Worm (Caenorhabditis elegans): ENCODE data around the gene gcna-1.

Gene gcna-1

ce11 chrIII:5959049-5959448 is 49.8 kb downstream of the gcna-1 start:
- TF ChIP-seq lin-14 (GFP tag; optimal IDR thresholded peaks at IDR 0.05) (peak; percentile 11), ceh-90 (tag; optimal IDR thresholded peaks at IDR 0.05) (no peak), elt-2 (tag; optimal IDR thresholded peaks at IDR 0.05) (no peak), jun-1 (tag; optimal IDR thresholded peaks at IDR 0.05) (no peak), snpc-4 (tag; optimal IDR thresholded peaks at IDR 0.05) (no peak), lir-3 (tag; optimal IDR thresholded peaks at IDR 0.05; ENCODE audit: poor library complexity) (no peak), nhr-19 (GFP tag; conservative IDR thresholded peaks at IDR 0.05) (no peak), lin-13 (GFP tag; optimal IDR thresholded peaks at IDR 0.05) (no peak), nhr-77 (tag; optimal IDR thresholded peaks at IDR 0.05) (no peak), isw-1 (GFP tag; IDR thresholded peaks at IDR 0.05) (no peak), dpl-1 (GFP tag; optimal IDR thresholded peaks at IDR 0.05) (peak; percentile 1 to 76 (median 71)), fkh-10 (GFP tag; optimal IDR thresholded peaks at IDR 0.05) (no peak), rnt-1 (tag; optimal IDR thresholded peaks at IDR 0.05) (peak; percentile 39), nhr-28 (tag; optimal IDR thresholded peaks at IDR 0.05) (no peak), efl-1 (optimal IDR thresholded peaks at IDR 0.05) (peak; percentile 4 to 74), efl-1 (GFP tag; optimal IDR thresholded peaks at IDR 0.05 in 1 of 2) (peak; percentile 69 to 98), mef-2 (tag; optimal IDR thresholded peaks at IDR 0.05) (no peak), lin-15B (tag; optimal IDR thresholded peaks at IDR 0.05) (peak; percentile 6), unc-86 (tag; optimal IDR thresholded peaks at IDR 0.05) (no peak), ceh-8 (GFP tag; optimal IDR thresholded peaks at IDR 0.05) (no peak), lin-35 (GFP tag; optimal IDR thresholded peaks at IDR 0.05) (peak; percentile 56 to 90), irx-1 (tag; optimal IDR thresholded peaks at IDR 0.05) (no peak), nhr-85 (tag) (no peak), ztf-11 (tag; optimal IDR thresholded peaks at IDR 0.05) (no peak), lsy-2 (tag; optimal IDR thresholded peaks at IDR 0.05) (peak in 1 of 2 experiments; percentile 20)

- TF ChIP-seq zip-4 (GFP tag; optimal IDR thresholded peaks at IDR 0.05) = no peak
- TF ChIP-seq pax-3 (tag; optimal IDR thresholded peaks at IDR 0.05) = no peak
- peak; percentile 70 for TF ChIP-seq blmp-1 (tag; optimal IDR thresholded peaks at IDR 0.05)
- TF ChIP-seq mep-1 (tag; optimal IDR thresholded peaks at IDR 0.05) = peak; percentile 56
- no peak for TF ChIP-seq ceh-88 (GFP tag; IDR thresholded peaks at IDR 0.05)
- no peak for TF ChIP-seq egl-13 (tag; optimal IDR thresholded peaks at IDR 0.05)
- no peak for TF ChIP-seq aly-2 (tag; optimal IDR thresholded peaks at IDR 0.05)
- peak; percentile 56 for TF ChIP-seq lin-14 (GFP tag; optimal IDR thresholded peaks at IDR 0.05)
- no peak for TF ChIP-seq dsc-1 (tag; optimal IDR thresholded peaks at IDR 0.05)
Observed at ce11 chrIII:5958172-5958886, 50.6 kb downstream of the gcna-1 start, which contains the start of the genes nono-1 and nop-1. nono-1 (minus strand) TSS chrIII:5958246. nop-1 (plus strand) TSS chrIII:5958722.
